Fruit fly (Drosophila melanogaster): ENCODE results near the gene Ilp6.

dm6 chrX:2317347-2317832 lies 17.1 kb downstream of the Ilp6 start:
- TF ChIP-seq Smox (GFP tag; optimal IDR thresholded peaks at IDR 0.05), result no peak
- no peak for TF ChIP-seq CG4318 (GFP tag; optimal IDR thresholded peaks at IDR 0.05)
- no peak for TF ChIP-seq CG6808 (GFP tag; optimal IDR thresholded peaks at IDR 0.05)
- TF ChIP-seq CG16779 (tag; optimal IDR thresholded peaks at IDR 0.05), result peak; percentile 16
- TF ChIP-seq CG3032 (tag; optimal IDR thresholded peaks at IDR 0.05), result no peak
- peak; percentile 47 for TF ChIP-seq topi (GFP tag; optimal IDR thresholded peaks at IDR 0.05)
- TF ChIP-seq Sox14 (GFP tag; optimal IDR thresholded peaks at IDR 0.05), result peak; percentile 70
- no peak for TF ChIP-seq Hr39 (GFP tag; optimal IDR thresholded peaks at IDR 0.05)
- no peak for TF ChIP-seq Ets21C (GFP tag; optimal IDR thresholded peaks at IDR 0.05)
